Fruit fly (Drosophila melanogaster) whole organism, wandering third instar larva: ENCODE results near the gene Mbs.

Experiments
- Abd-B ChIP-seq: fragments of >200 bp; optimal IDR thresholded peaks from 2 replicates; lab custom pipeline; 2017; ENCODE audit warnings: missing biosample characterization, missing genetic modification characterization
- CG32264 ChIP-seq: fragments of 200-800 bp; sonication (Bioruptor generic); optimal IDR thresholded peaks from 2 replicates; lab custom pipeline; 2016; ENCODE audit warnings: missing biosample characterization, missing genetic modification characterization
- CG9705 ChIP-seq: fragments of 200-800 bp; sonication (Bioruptor generic); optimal IDR thresholded peaks from 2 replicates; lab custom pipeline; 2018; ENCODE audit warnings: missing biosample characterization, mild to moderate bottlenecking, missing genetic modification characterization
- CrebA ChIP-seq: fragments of 200-800 bp; sonication (Bioruptor generic); optimal IDR thresholded peaks from 2 replicates; lab custom pipeline; 2016; ENCODE audit warnings: missing biosample characterization, mild to moderate bottlenecking, missing genetic modification characterization, borderline replicate concordance
- Dfd ChIP-seq: fragments of >200 bp; optimal IDR thresholded peaks from 2 replicates; lab custom pipeline; 2017; ENCODE audit warnings: missing biosample characterization, missing genetic modification characterization
- HLH106 ChIP-seq: fragments of 200-800 bp; optimal IDR thresholded peaks from 3 replicates; lab custom pipeline; 2019; ENCODE audit warnings: missing biosample characterization, mild to moderate bottlenecking, missing genetic modification characterization, moderate library complexity
- Hr78 ChIP-seq: fragments of >200 bp; optimal IDR thresholded peaks from 2 replicates; lab custom pipeline; 2017; ENCODE audit warnings: missing biosample characterization, missing genetic modification characterization
- Hr83 ChIP-seq: fragments of 200-300 bp; sonication (Bioruptor generic); optimal IDR thresholded peaks from 2 replicates; lab custom pipeline; 2016; ENCODE audit warnings: missing biosample characterization, mild to moderate bottlenecking, missing genetic modification characterization, moderate library complexity; ENCODE audit not compliant: poor library complexity, severe bottlenecking
- Jra ChIP-seq: sonication (Bioruptor generic); optimal IDR thresholded peaks from 2 replicates; lab custom pipeline; 2016; ENCODE audit warnings: missing biosample characterization, missing genetic modification characterization
- Myc ChIP-seq: fragments of >200 bp; optimal IDR thresholded peaks from 2 replicates; lab custom pipeline; 2017
- N ChIP-seq: fragments of >200 bp; optimal IDR thresholded peaks from 2 replicates; lab custom pipeline; 2018; ENCODE audit warnings: missing biosample characterization, missing external identifiers, missing genetic modification characterization
- OdsH ChIP-seq: fragments of 200-800 bp; sonication (Bioruptor generic); optimal IDR thresholded peaks from 2 replicates; lab custom pipeline; 2016; ENCODE audit warnings: missing biosample characterization, mild to moderate bottlenecking, missing genetic modification characterization
- Rel ChIP-seq, 2 experiments: fragments of 200-800 bp; sonication (Bioruptor generic) in 1 of 2; optimal IDR thresholded peaks; 2 replicates in 1 of 2; 3 replicates in 1 of 2; lab custom pipeline; 2016 to 2019; ENCODE audit warnings: mild to moderate bottlenecking in 2 of 2, missing biosample characterization in 2 of 2, missing genetic modification characterization in 2 of 2, moderate library complexity in 1 of 2
- Sp1 ChIP-seq: fragments of 200-800 bp; sonication (Bioruptor generic); optimal IDR thresholded peaks from 3 replicates; lab custom pipeline; 2019; ENCODE audit warnings: missing biosample characterization, mild to moderate bottlenecking, missing genetic modification characterization, moderate library complexity
- Vsx2 ChIP-seq: fragments of 200-300, 225-300 bp; sonication (Bioruptor generic); optimal IDR thresholded peaks from 2 replicates; lab custom pipeline; 2018; ENCODE audit warnings: missing biosample characterization, missing genetic modification characterization; ENCODE audit not compliant: partially characterized antibody
- brk ChIP-seq: fragments of 200-800 bp; sonication (Bioruptor generic); optimal IDR thresholded peaks from 2 replicates; lab custom pipeline; 2016; ENCODE audit warnings: missing biosample characterization, mild to moderate bottlenecking, missing genetic modification characterization
- dl ChIP-seq, 2 experiments: fragments of 175-275, 200-275 bp in 1 of 2; fragments of 200-275 bp in 1 of 2; sonication (Bioruptor generic); optimal IDR thresholded peaks; lab custom pipeline; 2018; ENCODE audit warnings: mild to moderate bottlenecking in 2 of 2, missing biosample characterization in 2 of 2, missing genetic modification characterization in 2 of 2, moderate library complexity in 2 of 2; ENCODE audit not compliant: partially characterized antibody in 2 of 2, insufficient read depth in 1 of 2
- dmrt93B ChIP-seq: fragments of 200-800 bp; sonication (Bioruptor generic); optimal IDR thresholded peaks from 2 replicates; lab custom pipeline; 2018; ENCODE audit warnings: missing biosample characterization, mild to moderate bottlenecking, missing genetic modification characterization
- dsf ChIP-seq: sonication (Bioruptor generic); optimal IDR thresholded peaks from 2 replicates; lab custom pipeline; 2016; ENCODE audit warnings: missing biosample characterization, missing genetic modification characterization, borderline replicate concordance
- ey ChIP-seq: fragments of 200-800 bp; sonication (Bioruptor generic); optimal IDR thresholded peaks from 2 replicates; lab custom pipeline; 2016; ENCODE audit warnings: missing biosample characterization, missing genetic modification characterization
- foxo ChIP-seq, 2 experiments: fragments of 200-800 bp; sonication (Bioruptor generic); optimal IDR thresholded peaks; 2 replicates in 1 of 2; 3 replicates in 1 of 2; lab custom pipeline; 2016 to 2017; ENCODE audit warnings: missing biosample characterization in 2 of 2, missing genetic modification characterization in 2 of 2
- h ChIP-seq: fragments of 200-800 bp; sonication (Bioruptor generic); optimal IDR thresholded peaks from 3 replicates; lab custom pipeline; 2016; ENCODE audit warnings: missing biosample characterization, mild to moderate bottlenecking, missing genetic modification characterization
- lola ChIP-seq: fragments of >200 bp; optimal IDR thresholded peaks from 2 replicates; lab custom pipeline; 2017; ENCODE audit warnings: missing biosample characterization, missing genetic modification characterization
- pan ChIP-seq: fragments of >200 bp; optimal IDR thresholded peaks from 2 replicates; lab custom pipeline; 2017
- psq ChIP-seq: fragments of 200-800 bp; sonication (Bioruptor generic); optimal IDR thresholded peaks from 3 replicates; lab custom pipeline; 2017; ENCODE audit warnings: missing biosample characterization, mild to moderate bottlenecking, missing genetic modification characterization, moderate library complexity
- rgr ChIP-seq: fragments of 200-800 bp; sonication (Bioruptor generic); optimal IDR thresholded peaks from 3 replicates; lab custom pipeline; 2016; ENCODE audit warnings: missing biosample characterization, mild to moderate bottlenecking, missing genetic modification characterization
- sage ChIP-seq: fragments of 200-800 bp; sonication (Bioruptor generic); optimal IDR thresholded peaks from 2 replicates; lab custom pipeline; 2016; ENCODE audit warnings: missing biosample characterization, mild to moderate bottlenecking, missing genetic modification characterization
- tai ChIP-seq: sonication (Bioruptor generic); optimal IDR thresholded peaks from 2 replicates; lab custom pipeline; 2016; ENCODE audit warnings: missing biosample characterization, missing genetic modification characterization
- usp ChIP-seq: fragments of >200 bp; optimal IDR thresholded peaks from 2 replicates; lab custom pipeline; 2017; ENCODE audit warnings: missing biosample characterization, missing genetic modification characterization
- woc ChIP-seq: sonication (Bioruptor generic); optimal IDR thresholded peaks from 2 replicates; lab custom pipeline; 2016; ENCODE audit warnings: missing biosample characterization, mild to moderate bottlenecking, missing genetic modification characterization

The Mbs gene

dm6 chr3L:16015765-16016760 is 35.7 kb upstream of the Mbs start (continued):
- TF ChIP-seq Jra (GFP tag; lab: Kevin White, UChicago) (no peak), Rel (GFP tag; optimal IDR thresholded peaks at IDR 0.05; lab: Kevin White, UChicago) (no peak), Rel (tag; optimal IDR thresholded peaks at IDR 0.05; lab: Kevin White, UChicago) (no peak), woc (GFP tag; lab: Kevin White, UChicago) (peak; percentile 18), Dfd (GFP tag; lab: Kevin White, UChicago) (no peak), dsf (GFP tag; lab: Kevin White, UChicago) (no peak), Hr83 (no peak), OdsH (GFP tag; lab: Kevin White, UChicago) (peak; percentile 54), ey (GFP tag; lab: Kevin White, UChicago) (no peak), psq (peak; percentile 84), N (GFP tag; lab: Kevin White, UChicago) (no peak), Abd-B (GFP tag; lab: Kevin White, UChicago) (no peak), lola (GFP tag; lab: Kevin White, UChicago) (no peak)
- TF ChIP-seq, all 38 proteins: peak for 10

dm6 chr3L:16016911-16017310 is 34.8 kb upstream of the Mbs start:
- TF ChIP-seq h (GFP tag; lab: Kevin White, UChicago) (peak; percentile 29), HLH106 (tag; lab: Kevin White, UChicago) (no peak), Myc (lab: Kevin White, UChicago) (no peak), Vsx2 (GFP tag; lab: Kevin White, UChicago) (no peak), usp (GFP tag; lab: Kevin White, UChicago) (no peak), Sp1 (GFP tag; lab: Kevin White, UChicago) (no peak), sage (GFP tag; lab: Kevin White, UChicago) (no peak), CrebA (GFP tag; lab: Kevin White, UChicago) (no peak), lola (GFP tag; lab: Kevin White, UChicago) (no peak), tai (GFP tag; lab: Kevin White, UChicago) (no peak), foxo (GFP tag; optimal IDR thresholded peaks at IDR 0.05; lab: Kevin White, UChicago) (peak in 1 of 2 experiments; percentile 15), Hr83 (no peak)

- TF ChIP-seq woc (GFP tag; lab: Kevin White, UChicago) (no peak), Vsx2 (GFP tag; lab: Kevin White, UChicago) (no peak)
These were observed 34.1 kb upstream of the Mbs start for dm6 chr3L:16017528-16018250.

- TF ChIP-seq HLH106 (tag; lab: Kevin White, UChicago) (peak; percentile 6), Hr78 (GFP tag; lab: Kevin White, UChicago) (no peak)
These were observed 33.5 kb upstream of the Mbs start for dm6 chr3L:16018251-16018583.

dm6 chr3L:16018721-16019120 is 33.0 kb upstream of the Mbs start:
- TF ChIP-seq dmrt93B (no peak), rgr (GFP tag; lab: Kevin White, UChicago) (no peak), Sp1 (GFP tag; lab: Kevin White, UChicago) (no peak), brk (GFP tag; lab: Kevin White, UChicago) (no peak), Myc (lab: Kevin White, UChicago) (no peak), dl (GFP tag; optimal IDR thresholded peaks at IDR 0.05; lab: Kevin White, UChicago; ENCODE audit: insufficient read depth in 1 of 2, partially characterized antibody in 2 of 2) (no peak), Vsx2 (GFP tag; lab: Kevin White, UChicago) (no peak), CG32264 (GFP tag; lab: Kevin White, UChicago) (no peak), pan (lab: Kevin White, UChicago) (no peak), Hr83 (no peak), h (GFP tag; lab: Kevin White, UChicago) (no peak), foxo (GFP tag; optimal IDR thresholded peaks at IDR 0.05; lab: Kevin White, UChicago) (no peak), CG9705 (GFP tag; lab: Kevin White, UChicago) (no peak), ey (GFP tag; lab: Kevin White, UChicago) (no peak), CrebA (GFP tag; lab: Kevin White, UChicago) (no peak), Hr78 (GFP tag; lab: Kevin White, UChicago) (no peak)
